Worm (Caenorhabditis elegans) whole organism, young adult: ENCODE results near the gene uncp-18.

Experiments used
- B0035.1 ChIP-seq: sonication (generic microtip); optimal IDR thresholded peaks from 2 replicates; lab custom pipeline; 2016; ENCODE audit warnings: missing genetic modification characterization, mild to moderate bottlenecking, missing compliant biosample characterization, missing genotype, missing genetic modification reagents
- B0261.1 ChIP-seq: sonication (generic microtip); optimal IDR thresholded peaks from 2 replicates; lab custom pipeline; 2016; ENCODE audit warnings: mild to moderate bottlenecking, missing genetic modification characterization, moderate library complexity, missing compliant biosample characterization
- B0336.3 ChIP-seq: fragments of 200-800 bp; sonication (Bioruptor generic); IDR thresholded peaks from 2 replicates; pipeline ENCODE4 v1.3.6; 2022; ENCODE audit warnings: missing genetic modification characterization, missing compliant biosample characterization
- C17E4.6 ChIP-seq: fragments of 200-800 bp; sonication (Bioruptor generic); IDR thresholded peaks from 2 replicates; pipeline ENCODE4 v1.3.6; 2022; ENCODE audit warnings: missing genetic modification reagents, missing genetic modification characterization, missing compliant biosample characterization
- F10E7.11 ChIP-seq: sonication (generic microtip); optimal IDR thresholded peaks from 2 replicates; lab custom pipeline; 2017; ENCODE audit warnings: mild to moderate bottlenecking, missing genetic modification characterization, moderate library complexity, missing compliant biosample characterization
- F23B12.7 ChIP-seq: sonication (generic microtip); optimal IDR thresholded peaks from 2 replicates; lab custom pipeline; 2017; ENCODE audit warnings: missing genetic modification characterization, mild to moderate bottlenecking, missing compliant biosample characterization, antibody characterized with exemption, moderate library complexity; ENCODE audit not compliant: insufficient read depth
- F37B4.10 ChIP-seq: fragments of 200-800 bp; sonication (Bioruptor generic); IDR thresholded peaks from 2 replicates; pipeline ENCODE4 v1.3.6; 2022; ENCODE audit warnings: missing genetic modification characterization, missing compliant biosample characterization
- F49E8.2 ChIP-seq: sonication (generic microtip); optimal IDR thresholded peaks from 3 replicates; lab custom pipeline; 2017; ENCODE audit warnings: missing genetic modification characterization, mild to moderate bottlenecking, missing compliant biosample characterization, antibody characterized with exemption, moderate library complexity; ENCODE audit not compliant: insufficient read depth
- F57A8.1 ChIP-seq: fragments of 200-800 bp; sonication (Bioruptor generic); optimal IDR thresholded peaks from 2 replicates; lab custom pipeline; 2018; ENCODE audit warnings: mild to moderate bottlenecking, missing genetic modification characterization, moderate library complexity, missing compliant biosample characterization
- K12H6.12 ChIP-seq: fragments of 200-800 bp; sonication (Bioruptor generic); optimal IDR thresholded peaks from 2 replicates; lab custom pipeline; 2018; ENCODE audit warnings: mild to moderate bottlenecking, missing genetic modification characterization, missing compliant biosample characterization
- T26A5.8 ChIP-seq: sonication (generic microtip); optimal IDR thresholded peaks from 2 replicates; lab custom pipeline; 2016; ENCODE audit warnings: missing genetic modification characterization, missing compliant biosample characterization
- Y53F4B.3 ChIP-seq: fragments of 200-800 bp; sonication (Bioruptor generic); IDR thresholded peaks from 2 replicates; pipeline ENCODE4 v1.3.6; 2022; ENCODE audit warnings: missing genetic modification reagents, missing genetic modification characterization, missing compliant biosample characterization
- ZK185.1 ChIP-seq: sonication (generic microtip); optimal IDR thresholded peaks from 2 replicates; lab custom pipeline; 2016; ENCODE audit warnings: mild to moderate bottlenecking, missing genetic modification characterization, missing compliant biosample characterization; ENCODE audit not compliant: poor library complexity, severe bottlenecking
- akir-1 ChIP-seq: fragments of 200-800 bp; sonication (Bioruptor generic); optimal IDR thresholded peaks from 2 replicates; lab custom pipeline; 2018; ENCODE audit warnings: mild to moderate bottlenecking, missing genetic modification characterization, moderate library complexity, missing compliant biosample characterization
- attf-5 ChIP-seq: fragments of 200-800 bp; sonication (Bioruptor generic); optimal IDR thresholded peaks from 2 replicates; lab custom pipeline; 2018; ENCODE audit warnings: mild to moderate bottlenecking, missing genetic modification characterization, missing compliant biosample characterization
- attf-6 ChIP-seq: fragments of 200-800 bp; sonication (Bioruptor generic); IDR thresholded peaks from 2 replicates; pipeline ENCODE4 v1.3.6; 2022; ENCODE audit warnings: missing genetic modification reagents, missing genetic modification characterization, missing compliant biosample characterization
- ccch-3 ChIP-seq: fragments of 200-800 bp; sonication (Bioruptor generic); optimal IDR thresholded peaks from 2 replicates; lab custom pipeline; 2018; ENCODE audit warnings: mild to moderate bottlenecking, missing genetic modification characterization, missing compliant biosample characterization
- ceh-100 ChIP-seq: fragments of 200-800 bp; sonication (Bioruptor generic); IDR thresholded peaks from 2 replicates; pipeline ENCODE4 v1.3.6; 2022; ENCODE audit warnings: missing genetic modification reagents, missing genetic modification characterization, missing compliant biosample characterization
- ceh-27 ChIP-seq: fragments of 200-800 bp; sonication (Bioruptor generic); optimal IDR thresholded peaks from 2 replicates; lab custom pipeline; 2018; ENCODE audit warnings: mild to moderate bottlenecking, missing genetic modification characterization, moderate library complexity, missing compliant biosample characterization
- ceh-40 ChIP-seq: fragments of 200-800 bp; sonication (Bioruptor generic); IDR thresholded peaks from 2 replicates; pipeline ENCODE4 v1.3.6; 2022; ENCODE audit warnings: missing genetic modification characterization, missing compliant biosample characterization
- ceh-79 ChIP-seq: sonication (generic microtip); optimal IDR thresholded peaks from 2 replicates; lab custom pipeline; 2017; ENCODE audit warnings: mild to moderate bottlenecking, missing genetic modification characterization, missing compliant biosample characterization
- chd-7 ChIP-seq: sonication (generic microtip); optimal IDR thresholded peaks from 2 replicates; lab custom pipeline; 2016; ENCODE audit warnings: mild to moderate bottlenecking, missing genetic modification characterization, moderate library complexity, missing compliant biosample characterization
- die-1 ChIP-seq: sonication (generic microtip); optimal IDR thresholded peaks from 2 replicates; lab custom pipeline; 2016; ENCODE audit warnings: missing genotype, mild to moderate bottlenecking, missing genetic modification characterization, missing compliant biosample characterization
- egl-18 ChIP-seq: fragments of 200-800 bp; sonication (Bioruptor generic); IDR thresholded peaks from 2 replicates; pipeline ENCODE4 v1.3.6; 2022; ENCODE audit warnings: missing genetic modification reagents, missing genetic modification characterization, missing compliant biosample characterization
- hlh-26 ChIP-seq: fragments of 200-800 bp; sonication (Bioruptor generic); conservative IDR thresholded peaks from 2 replicates; pipeline ENCODE4 v1.3.6; 2022; ENCODE audit warnings: missing genetic modification reagents, missing genetic modification characterization, missing compliant biosample characterization
- hsf-1 ChIP-seq: fragments of 200-800 bp; sonication (Bioruptor generic); IDR thresholded peaks from 2 replicates; pipeline ENCODE4 v1.3.6; 2022; ENCODE audit warnings: missing genetic modification reagents, missing genetic modification characterization, missing compliant biosample characterization
- lag-1 ChIP-seq: fragments of 200-800 bp; sonication (Bioruptor generic); IDR thresholded peaks from 2 replicates; pipeline ENCODE4 v1.3.6; 2022; ENCODE audit warnings: missing genetic modification reagents, missing genetic modification characterization, missing compliant biosample characterization
- lin-26 ChIP-seq: fragments of 200-800 bp; sonication (Bioruptor generic); IDR thresholded peaks from 2 replicates; pipeline ENCODE4 v1.3.6; 2022; ENCODE audit warnings: missing genetic modification reagents, missing genetic modification characterization, missing compliant biosample characterization
- lin-40 ChIP-seq: sonication (generic microtip); optimal IDR thresholded peaks from 2 replicates; lab custom pipeline; 2016; ENCODE audit warnings: missing genetic modification characterization, mild to moderate bottlenecking, missing compliant biosample characterization, missing genotype, missing genetic modification reagents
- lir-1 ChIP-seq: fragments of 200-800 bp; sonication (Bioruptor generic); conservative IDR thresholded peaks from 2 replicates; pipeline ENCODE4 v1.3.6; 2022; ENCODE audit warnings: missing genetic modification reagents, missing genetic modification characterization, missing compliant biosample characterization
- madf-10 ChIP-seq: sonication (generic microtip); optimal IDR thresholded peaks from 2 replicates; lab custom pipeline; 2016; ENCODE audit warnings: mild to moderate bottlenecking, missing genetic modification characterization, missing compliant biosample characterization
- madf-3 ChIP-seq: fragments of 200-800 bp; sonication (Bioruptor generic); IDR thresholded peaks from 2 replicates; pipeline ENCODE4 v1.3.6; 2022; ENCODE audit warnings: missing genetic modification reagents, missing genetic modification characterization, missing compliant biosample characterization
- mel-28 ChIP-seq: sonication (generic microtip); optimal IDR thresholded peaks from 2 replicates; lab custom pipeline; 2016; ENCODE audit warnings: borderline replicate concordance, mild to moderate bottlenecking, missing genetic modification characterization, missing compliant biosample characterization
- nfya-1 ChIP-seq: sonication (generic microtip); optimal IDR thresholded peaks from 2 replicates; lab custom pipeline; 2017; ENCODE audit warnings: antibody characterized with exemption, missing compliant biosample characterization, missing genetic modification characterization, borderline replicate concordance; ENCODE audit not compliant: insufficient read depth
- nfyb-1 ChIP-seq: fragments of 200-800 bp; sonication (Bioruptor generic); IDR thresholded peaks from 2 replicates; pipeline ENCODE4 v1.3.6; 2022; ENCODE audit warnings: missing genetic modification reagents, missing genetic modification characterization, missing compliant biosample characterization
- nhr-27 ChIP-seq: fragments of 200-800 bp; sonication (Bioruptor generic); optimal IDR thresholded peaks from 2 replicates; lab custom pipeline; 2018; ENCODE audit warnings: mild to moderate bottlenecking, missing genetic modification characterization, moderate library complexity, missing compliant biosample characterization
- nhr-80 ChIP-seq: sonication (generic microtip); optimal IDR thresholded peaks from 2 replicates; lab custom pipeline; 2016; ENCODE audit warnings: missing genetic modification characterization, missing compliant biosample characterization
- nhr-90 ChIP-seq: sonication (generic microtip); optimal IDR thresholded peaks from 2 replicates; lab custom pipeline; 2016; ENCODE audit warnings: missing genotype, mild to moderate bottlenecking, missing genetic modification characterization, missing compliant biosample characterization
- rcor-1 ChIP-seq: fragments of 200-800 bp; sonication (Bioruptor generic); IDR thresholded peaks from 2 replicates; pipeline ENCODE4 v1.3.6; 2022; ENCODE audit warnings: missing genetic modification reagents, missing genetic modification characterization, missing compliant biosample characterization
- sea-2 ChIP-seq: fragments of 200-800 bp; sonication (Bioruptor generic); IDR thresholded peaks from 2 replicates; pipeline ENCODE4 v1.3.6; 2022; ENCODE audit warnings: missing genetic modification characterization, missing compliant biosample characterization
- snpc-1.3 ChIP-seq: sonication (generic microtip); optimal IDR thresholded peaks from 2 replicates; lab custom pipeline; 2017; ENCODE audit warnings: missing genetic modification characterization, mild to moderate bottlenecking, missing compliant biosample characterization, antibody characterized with exemption, moderate library complexity, missing genotype, missing genetic modification reagents; ENCODE audit not compliant: insufficient read depth
- tlf-1 ChIP-seq: fragments of 200-800 bp; sonication (Bioruptor generic); optimal IDR thresholded peaks from 2 replicates; lab custom pipeline; 2018; ENCODE audit warnings: mild to moderate bottlenecking, missing genetic modification characterization, missing compliant biosample characterization
- ztf-22 ChIP-seq: fragments of 200-800 bp; sonication (Bioruptor generic); optimal IDR thresholded peaks from 2 replicates; lab custom pipeline; 2018; ENCODE audit warnings: mild to moderate bottlenecking, missing genetic modification characterization, moderate library complexity, missing compliant biosample characterization

Gene uncp-18

DNA sequence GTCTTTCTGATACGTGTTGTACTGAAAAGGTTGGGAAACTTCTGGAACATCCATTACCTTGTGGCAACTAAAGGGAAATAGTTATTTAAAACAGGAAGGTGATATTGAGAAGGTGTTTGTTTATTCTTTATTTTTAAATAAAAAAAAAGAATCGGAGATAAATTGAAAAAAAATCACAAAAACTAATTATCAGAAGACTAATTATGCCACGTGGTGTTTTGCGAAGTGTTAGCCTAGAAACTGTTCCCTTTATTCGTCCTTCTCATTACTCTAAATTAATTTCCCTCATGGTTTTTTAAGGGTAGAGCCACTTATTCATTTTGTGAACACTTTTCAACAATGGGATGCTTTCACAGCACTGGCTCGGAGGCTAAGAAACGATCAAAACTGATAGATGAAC is 11.0 kb downstream of the uncp-18 start, which contains the start of gene gpa-4:
Gene gpa-4, plus strand, starts transcription at position 301 of the 400 bp plus-strand sequence.
- TF ChIP-seq akir-1 (GFP tag; lab: Kevin White, UChicago): no peak
- no peak for TF ChIP-seq nfya-1 (tag; lab: Kevin White, UChicago)
- TF ChIP-seq lir-1 (GFP tag; lab: Robert Waterston, UW): no peak
- no peak for TF ChIP-seq ZK185.1 (tag; lab: Kevin White, UChicago)
- TF ChIP-seq F37B4.10 (GFP tag; lab: Robert Waterston, UW): no peak
- no peak for TF ChIP-seq lin-40
- no peak for TF ChIP-seq ceh-27
- TF ChIP-seq lag-1 (GFP tag; lab: Robert Waterston, UW): no peak
- TF ChIP-seq nfyb-1: no peak
- TF ChIP-seq lin-26 (GFP tag; lab: Robert Waterston, UW): no peak
- TF ChIP-seq Y53F4B.3: no peak
- TF ChIP-seq F49E8.2 (tag; lab: Kevin White, UChicago): no peak
- TF ChIP-seq nhr-90 (tag; lab: Kevin White, UChicago): no peak
- TF ChIP-seq hsf-1 (GFP tag; lab: Robert Waterston, UW): no peak
- TF ChIP-seq egl-18 (GFP tag; lab: Robert Waterston, UW): no peak

DNA sequence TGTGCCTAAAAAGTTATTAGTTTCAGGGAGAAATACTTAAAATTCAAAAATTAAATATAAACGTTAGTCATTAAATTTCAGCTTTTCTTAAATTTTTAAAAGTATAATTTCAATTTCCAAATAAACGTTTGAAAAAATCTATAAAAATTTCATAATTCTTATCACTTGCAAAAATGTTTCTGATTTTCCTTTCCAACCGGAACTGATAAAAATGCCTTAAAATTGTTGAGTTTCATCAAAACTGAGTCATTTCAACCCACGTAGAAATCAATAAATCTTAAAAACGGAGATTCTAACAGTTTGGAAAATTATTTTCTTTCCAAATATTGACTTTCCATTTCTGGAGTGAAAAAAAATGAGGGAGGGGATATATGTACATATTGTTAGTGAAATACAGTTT is 18.5 kb downstream of the uncp-18 start:
- TF ChIP-seq hlh-26 (no peak), nhr-80 (peak; percentile 19), snpc-1.3 (tag; lab: Kevin White, UChicago) (no peak)

- TF ChIP-seq K12H6.12: no peak
- no peak for TF ChIP-seq B0035.1 (tag; lab: Kevin White, UChicago)
- TF ChIP-seq lin-40: no peak
- TF ChIP-seq hlh-26: no peak
- no peak for TF ChIP-seq F49E8.2 (tag; lab: Kevin White, UChicago)
- TF ChIP-seq B0336.3 (GFP tag; lab: Robert Waterston, UW): no peak
- TF ChIP-seq madf-3 (GFP tag; lab: Robert Waterston, UW): no peak
- no peak for TF ChIP-seq nhr-27 (tag; lab: Kevin White, UChicago)
- no peak for TF ChIP-seq tlf-1 (GFP tag; lab: Kevin White, UChicago)
- no peak for TF ChIP-seq ceh-27
- no peak for TF ChIP-seq ccch-3
- no peak for TF ChIP-seq attf-5 (GFP tag; lab: Kevin White, UChicago)
- no peak for TF ChIP-seq nhr-90 (tag; lab: Kevin White, UChicago)
- no peak for TF ChIP-seq B0261.1 (tag; lab: Kevin White, UChicago)
- TF ChIP-seq T26A5.8 (tag; lab: Kevin White, UChicago): no peak
Observed at ce11 chrIV:409935-410334, 19.6 kb downstream of the uncp-18 start, which contains the start of gene kgb-1. Gene kgb-1 (minus strand): TSS chrIV:410035.

- TF ChIP-seq sea-2 (GFP tag; lab: Robert Waterston, UW): no peak
- TF ChIP-seq C17E4.6: no peak
- no peak for TF ChIP-seq hlh-26
- peak; percentile 83 for TF ChIP-seq attf-5 (GFP tag; lab: Kevin White, UChicago)
- TF ChIP-seq chd-7 (tag; lab: Kevin White, UChicago): no peak
- TF ChIP-seq ceh-100 (GFP tag; lab: Robert Waterston, UW): peak; percentile 90
- no peak for TF ChIP-seq B0035.1 (tag; lab: Kevin White, UChicago)
- no peak for TF ChIP-seq mel-28 (tag; lab: Kevin White, UChicago)
- TF ChIP-seq madf-10: peak; percentile 32
- no peak for TF ChIP-seq die-1 (tag; lab: Kevin White, UChicago)
- TF ChIP-seq ceh-40 (GFP tag; lab: Robert Waterston, UW): no peak
- no peak for TF ChIP-seq ceh-79
- no peak for TF ChIP-seq egl-18 (GFP tag; lab: Robert Waterston, UW)
- TF ChIP-seq F37B4.10 (GFP tag; lab: Robert Waterston, UW): no peak
- TF ChIP-seq F23B12.7 (tag; lab: Kevin White, UChicago): no peak
- no peak for TF ChIP-seq F10E7.11
- no peak for TF ChIP-seq F57A8.1
- no peak for TF ChIP-seq attf-6 (GFP tag; lab: Robert Waterston, UW)
- TF ChIP-seq ztf-22: no peak
- no peak for TF ChIP-seq lin-26 (GFP tag; lab: Robert Waterston, UW)
- TF ChIP-seq rcor-1 (GFP tag; lab: Robert Waterston, UW): no peak
Observed at ce11 chrIV:410420-410891, 20.1 kb downstream of the uncp-18 start, which contains the start of gene T07A9.12. Gene T07A9.12 (plus strand): TSS chrIV:410867.
